Fruit fly (Drosophila melanogaster) whole organism, pupa: ENCODE results near the gene milt.

Source experiments
- CG10348 ChIP-seq: fragments of 200-800 bp; sonication (Bioruptor generic); IDR thresholded peaks from 2 replicates; pipeline ENCODE4 v1.3.6; 2022; ENCODE audit warnings: missing biosample characterization, missing genetic modification characterization
- CG12605 ChIP-seq: fragments of 200-800 bp; sonication (Bioruptor generic); IDR thresholded peaks from 2 replicates; pipeline ENCODE4 v1.3.6; 2022; ENCODE audit warnings: missing biosample characterization, missing genetic modification characterization
- CG13204 ChIP-seq: fragments of 200-800 bp; sonication (Bioruptor generic); optimal IDR thresholded peaks from 2 replicates; lab custom pipeline; 2018; ENCODE audit warnings: missing biosample characterization, mild to moderate bottlenecking, missing genetic modification characterization, moderate library complexity
- CG14655 ChIP-seq: fragments of 200-800 bp; sonication (Bioruptor generic); optimal IDR thresholded peaks from 3 replicates; lab custom pipeline; 2017; ENCODE audit warnings: mild to moderate bottlenecking, missing biosample characterization, missing genetic modification reagents, missing genetic modification characterization
- CG15710 ChIP-seq: fragments of 200-800 bp; sonication (Bioruptor generic); optimal IDR thresholded peaks from 2 replicates; lab custom pipeline; 2018; ENCODE audit warnings: missing biosample characterization, mild to moderate bottlenecking, missing genetic modification characterization, moderate library complexity
- CG17806 ChIP-seq: fragments of 200-800 bp; sonication (Bioruptor generic); optimal IDR thresholded peaks from 2 replicates; lab custom pipeline; 2018; ENCODE audit warnings: missing biosample characterization, mild to moderate bottlenecking, missing genetic modification characterization, moderate library complexity
- CG32121 ChIP-seq: fragments of 200-800 bp; sonication (Bioruptor generic); IDR thresholded peaks from 2 replicates; pipeline ENCODE4 v1.3.6; 2022; ENCODE audit warnings: missing biosample characterization, missing genetic modification characterization
- CG34367 ChIP-seq: fragments of 200-800 bp; sonication (Bioruptor generic); optimal IDR thresholded peaks from 2 replicates; lab custom pipeline; 2018; ENCODE audit warnings: missing biosample characterization, mild to moderate bottlenecking, missing genetic modification characterization
- CG4496 ChIP-seq: fragments of 200-800 bp; sonication (Bioruptor generic); IDR thresholded peaks from 3 replicates; pipeline ENCODE4 v1.3.6; 2022; ENCODE audit warnings: missing biosample characterization, missing genetic modification characterization
- CG8159 ChIP-seq: fragments of 200-800 bp; sonication (Bioruptor generic); optimal IDR thresholded peaks from 3 replicates; lab custom pipeline; 2018; ENCODE audit warnings: missing biosample characterization, mild to moderate bottlenecking, missing genetic modification characterization, moderate library complexity
- CG8301 ChIP-seq: fragments of 200-800 bp; sonication (Bioruptor generic); optimal IDR thresholded peaks from 2 replicates; lab custom pipeline; 2018; ENCODE audit warnings: missing biosample characterization, mild to moderate bottlenecking, missing genetic modification characterization
- CG9948 ChIP-seq: fragments of 200-800 bp; sonication (Bioruptor generic); optimal IDR thresholded peaks from 2 replicates; lab custom pipeline; 2018; ENCODE audit warnings: missing biosample characterization, mild to moderate bottlenecking, missing genetic modification characterization, moderate library complexity
- D1 ChIP-seq: fragments of 200-800 bp; sonication (Bioruptor generic); optimal IDR thresholded peaks from 2 replicates; lab custom pipeline; 2018; ENCODE audit warnings: missing biosample characterization, mild to moderate bottlenecking, missing genetic modification characterization, moderate library complexity
- EcR ChIP-seq: fragments of 200-800 bp; sonication (Bioruptor generic); optimal IDR thresholded peaks from 3 replicates; lab custom pipeline; 2019; ENCODE audit warnings: missing biosample characterization, missing genetic modification characterization, mild to moderate bottlenecking, moderate library complexity, missing genetic modification reagents
- Ets98B ChIP-seq: fragments of 200-800 bp; sonication (Bioruptor generic); IDR thresholded peaks from 2 replicates; pipeline ENCODE4 v1.3.6; 2022; ENCODE audit warnings: missing biosample characterization, missing genetic modification characterization
- Pif1A ChIP-seq: fragments of 200-800 bp; sonication (Bioruptor generic); optimal IDR thresholded peaks from 3 replicates; lab custom pipeline; 2016; ENCODE audit warnings: missing biosample characterization, missing genetic modification characterization
- Pif1B ChIP-seq: fragments of 200-800 bp; sonication (Bioruptor generic); optimal IDR thresholded peaks from 3 replicates; lab custom pipeline; 2016; ENCODE audit warnings: missing biosample characterization, missing genetic modification characterization
- Snoo ChIP-seq: fragments of 200-800 bp; sonication (Bioruptor generic); optimal IDR thresholded peaks from 3 replicates; lab custom pipeline; 2017; ENCODE audit warnings: missing biosample characterization, mild to moderate bottlenecking, missing genetic modification characterization, inconsistent platforms
- fd96Ca ChIP-seq: fragments of 200-800 bp; sonication (Bioruptor generic); IDR thresholded peaks from 3 replicates; pipeline ENCODE4 v1.3.6; 2022; ENCODE audit warnings: missing biosample characterization, missing genetic modification characterization
- gl ChIP-seq: fragments of 200-800 bp; sonication (Bioruptor generic); optimal IDR thresholded peaks from 2 replicates; lab custom pipeline; 2018; ENCODE audit warnings: missing biosample characterization, mild to moderate bottlenecking, missing genetic modification characterization
- rn ChIP-seq: fragments of 200-800 bp; sonication (Bioruptor generic); IDR thresholded peaks from 2 replicates; pipeline ENCODE4 v1.3.6; 2022; ENCODE audit warnings: missing biosample characterization, missing genetic modification characterization

The milt gene

dm6 chr2L:7043039-7043905 is 5.6 kb downstream of the milt start:
- TF ChIP-seq CG8159 (tag; lab: Kevin White, UChicago) (peak; percentile 52), CG13204 (GFP tag; lab: Kevin White, UChicago) (no peak), Pif1B (peak; percentile 26), CG32121 (GFP tag; lab: Robert Waterston, UW) (no peak), CG10348 (no peak), Pif1A (GFP tag; lab: Kevin White, UChicago) (peak; percentile 57), Ets98B (GFP tag; lab: Robert Waterston, UW) (peak; percentile 38; the same call in 1 of the 2 replicates), CG12605 (GFP tag; lab: Robert Waterston, UW) (no peak), CG34367 (tag; lab: Kevin White, UChicago) (no peak), CG9948 (tag; lab: Kevin White, UChicago) (peak; percentile 20), rn (GFP tag; lab: Robert Waterston, UW) (no peak), CG14655 (GFP tag; lab: Kevin White, UChicago) (peak; percentile 69), CG8301 (tag; lab: Kevin White, UChicago) (peak; percentile 72), CG15710 (tag; lab: Kevin White, UChicago) (peak; percentile 19), Snoo (tag; lab: Kevin White, UChicago) (peak; percentile 30), CG4496 (GFP tag; lab: Robert Waterston, UW) (peak; percentile 32; the same call in 1 of the 3 replicates), gl (tag; lab: Kevin White, UChicago) (no peak), fd96Ca (GFP tag; lab: Robert Waterston, UW) (peak; percentile 34; the same call in 2 of the 3 replicates)

- TF ChIP-seq Ets98B (GFP tag; lab: Robert Waterston, UW) (no peak), D1 (tag; lab: Kevin White, UChicago) (no peak), gl (tag; lab: Kevin White, UChicago) (no peak), CG15710 (tag; lab: Kevin White, UChicago) (no peak), CG4496 (GFP tag; lab: Robert Waterston, UW) (no peak), CG14655 (GFP tag; lab: Kevin White, UChicago) (no peak), CG9948 (tag; lab: Kevin White, UChicago) (no peak), CG13204 (GFP tag; lab: Kevin White, UChicago) (no peak)
These were observed 10.1 kb downstream of the milt start for dm6 chr2L:7047703-7048102.

- no peak for TF ChIP-seq CG14655 (GFP tag; lab: Kevin White, UChicago)
- TF ChIP-seq Snoo (tag; lab: Kevin White, UChicago): peak; percentile 4
- TF ChIP-seq CG32121 (GFP tag; lab: Robert Waterston, UW): peak; percentile 22; the same call in 1 of the 2 replicates
- TF ChIP-seq CG8301 (tag; lab: Kevin White, UChicago): no peak
- TF ChIP-seq CG34367 (tag; lab: Kevin White, UChicago): no peak
- TF ChIP-seq CG15710 (tag; lab: Kevin White, UChicago): no peak
- peak; percentile 46; the same call in 1 of the 3 replicates for TF ChIP-seq CG4496 (GFP tag; lab: Robert Waterston, UW)
- no peak for TF ChIP-seq CG17806 (tag; lab: Kevin White, UChicago)
- peak; percentile 18 for TF ChIP-seq gl (tag; lab: Kevin White, UChicago)
- peak; percentile 22 for TF ChIP-seq Pif1A (GFP tag; lab: Kevin White, UChicago)
- TF ChIP-seq CG9948 (tag; lab: Kevin White, UChicago): no peak
- peak; percentile 51 for TF ChIP-seq Pif1B
- TF ChIP-seq rn (GFP tag; lab: Robert Waterston, UW): no peak
- no peak for TF ChIP-seq CG10348
- TF ChIP-seq Ets98B (GFP tag; lab: Robert Waterston, UW): peak; percentile 44; the same call in 1 of the 2 replicates
- peak; percentile 49 for TF ChIP-seq D1 (tag; lab: Kevin White, UChicago)
- TF ChIP-seq CG12605 (GFP tag; lab: Robert Waterston, UW): peak; percentile 72
- peak; percentile 11 for TF ChIP-seq CG8159 (tag; lab: Kevin White, UChicago)
- no peak for TF ChIP-seq CG13204 (GFP tag; lab: Kevin White, UChicago)
- TF ChIP-seq fd96Ca (GFP tag; lab: Robert Waterston, UW): peak; percentile 50; the same call in 1 of the 3 replicates
- peak; percentile 79 for TF ChIP-seq EcR (GFP tag; lab: Kevin White, UChicago)
These were observed 11.5 kb downstream of the milt start for dm6 chr2L:7049009-7049647.

- TF ChIP-seq Ets98B (GFP tag; lab: Robert Waterston, UW) (peak; percentile 39; the same call in 1 of the 2 replicates), CG32121 (GFP tag; lab: Robert Waterston, UW) (peak; percentile 45; the same call in 1 of the 2 replicates), CG34367 (tag; lab: Kevin White, UChicago) (no peak), Pif1B (no peak), CG12605 (GFP tag; lab: Robert Waterston, UW) (peak; percentile 44), fd96Ca (GFP tag; lab: Robert Waterston, UW) (0 out of 3 replicates have a peak, but pooled peaks have one; percentile 40), CG4496 (GFP tag; lab: Robert Waterston, UW) (peak; percentile 33; the same call in 1 of the 3 replicates), CG15710 (tag; lab: Kevin White, UChicago) (no peak)
These were observed 12.2 kb downstream of the milt start for dm6 chr2L:7049680-7050289.
